Worm (Caenorhabditis elegans): ENCODE measurements around the gene E04F6.8.

DNA sequence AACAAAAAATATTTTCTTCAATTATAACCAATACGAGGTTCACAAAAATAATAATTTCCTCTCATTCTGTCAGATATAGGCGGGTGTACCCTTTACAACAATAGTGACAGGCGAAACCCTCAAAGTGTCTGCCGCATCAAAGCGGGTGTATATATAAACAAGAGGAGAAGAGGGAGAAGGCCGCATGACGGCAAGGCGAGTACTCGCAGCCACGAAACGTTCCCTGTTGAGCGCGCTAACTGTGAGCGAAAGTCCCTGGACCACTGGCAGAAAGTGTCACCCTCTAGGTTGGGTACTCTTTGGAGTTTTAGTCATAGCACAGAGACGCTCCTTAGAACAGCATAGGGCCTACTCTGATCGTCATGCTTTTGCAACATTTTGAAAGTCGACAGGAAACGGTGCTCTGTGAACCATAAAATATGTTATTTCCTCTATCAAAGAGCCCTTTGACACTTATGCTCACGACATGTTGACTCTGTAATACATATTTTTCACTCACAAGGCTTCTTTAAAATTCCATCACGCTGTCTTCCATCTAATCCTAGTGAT is 11.1 kb downstream of the E04F6.8 start, which contains the start of gene pcrg-1:
- TF ChIP-seq fos-1 (tag; optimal IDR thresholded peaks at IDR 0.05) = no peak
- TF ChIP-seq aly-2 (tag; optimal IDR thresholded peaks at IDR 0.05) = no peak
- TF ChIP-seq arid-1 (GFP tag; conservative IDR thresholded peaks at IDR 0.05) = peak; percentile 93
- no peak for TF ChIP-seq nhr-11 (tag; optimal IDR thresholded peaks at IDR 0.05)
- no peak for TF ChIP-seq ama-1 (optimal IDR thresholded peaks at IDR 0.05)
- TF ChIP-seq spr-1 (tag; optimal IDR thresholded peaks at IDR 0.05) = peak; percentile 80
- peak; percentile 74 for TF ChIP-seq rbr-2 (tag; optimal IDR thresholded peaks at IDR 0.05)
- no peak for TF ChIP-seq ceh-62 (tag; optimal IDR thresholded peaks at IDR 0.05)
- no peak for TF ChIP-seq R02D3.7 (tag; optimal IDR thresholded peaks at IDR 0.05)
- TF ChIP-seq skn-1 (tag; optimal IDR thresholded peaks at IDR 0.05) = no peak

All from whole organism, L4 larva.